Fruit fly (Drosophila melanogaster) whole organism, embryonic: ENCODE measurements around the gene Theg.
A peak's percentile ranks its signal among the peaks of the same experiment; 100 is the strongest.

Source experiments
- Adf1 ChIP-seq: fragments of 200-800 bp; sonication (Bioruptor generic); IDR thresholded peaks from 2 replicates; pipeline ENCODE4 v1.3.6; 2022; ENCODE audit warnings: missing biosample characterization, missing genetic modification characterization
- CG1024 ChIP-seq: fragments of 200-800 bp; sonication (Bioruptor generic); IDR thresholded peaks from 2 replicates; pipeline ENCODE4 v1.3.6; 2022; ENCODE audit warnings: missing biosample characterization, missing genetic modification characterization
- CG7372 ChIP-seq: fragments of 200-800 bp; sonication (Bioruptor generic); IDR thresholded peaks from 2 replicates; pipeline ENCODE4 v1.3.6; 2022; ENCODE audit warnings: missing biosample characterization, missing genetic modification characterization
- CG9437 ChIP-seq: fragments of 200-800 bp; sonication (Bioruptor generic); optimal IDR thresholded peaks from 2 replicates; lab custom pipeline; 2018; ENCODE audit warnings: missing biosample characterization, mild to moderate bottlenecking, missing genetic modification characterization
- br ChIP-seq: fragments of >200 bp; optimal IDR thresholded peaks from 2 replicates; lab custom pipeline; 2017
- pan ChIP-seq, 4 experiments: fragments of >200 bp in 3 of 4; fragments of 200-800 bp in 1 of 4; sonication (Bioruptor generic) in 1 of 4; optimal IDR thresholded peaks in 3 of 4; IDR thresholded peaks in 1 of 4; 2 replicates each; pipeline versions ENCODE4 v1.3.6 to Lab custom; 2017 to 2022; ENCODE audit warnings: missing biosample characterization in 2 of 4, missing genetic modification characterization in 2 of 4, mixed read lengths in 1 of 4

dm6 chr3R:21992909-21993308, 21.6 kb upstream of the Theg start:
- no peak for TF ChIP-seq Adf1
- 0 out of 2 replicates have a peak, but pooled peaks have one; percentile 9 for TF ChIP-seq CG1024 (GFP tag; lab: Robert Waterston, UW)
- TF ChIP-seq CG7372 (GFP tag; lab: Robert Waterston, UW): no peak
- no peak for TF ChIP-seq pan (optimal IDR thresholded peaks at IDR 0.05; lab: Kevin White, UChicago)
- TF ChIP-seq pan (GFP tag; optimal IDR thresholded peaks at IDR 0.05 in 1 of 2, IDR thresholded peaks at IDR 0.05 in 1 of 2): peak in 1 of 2 experiments; percentile 60
- TF ChIP-seq CG9437: no peak
- TF ChIP-seq br (lab: Kevin White, UChicago): no peak
